Worm (Caenorhabditis elegans): ENCODE data around the gene srd-2.

DNA sequence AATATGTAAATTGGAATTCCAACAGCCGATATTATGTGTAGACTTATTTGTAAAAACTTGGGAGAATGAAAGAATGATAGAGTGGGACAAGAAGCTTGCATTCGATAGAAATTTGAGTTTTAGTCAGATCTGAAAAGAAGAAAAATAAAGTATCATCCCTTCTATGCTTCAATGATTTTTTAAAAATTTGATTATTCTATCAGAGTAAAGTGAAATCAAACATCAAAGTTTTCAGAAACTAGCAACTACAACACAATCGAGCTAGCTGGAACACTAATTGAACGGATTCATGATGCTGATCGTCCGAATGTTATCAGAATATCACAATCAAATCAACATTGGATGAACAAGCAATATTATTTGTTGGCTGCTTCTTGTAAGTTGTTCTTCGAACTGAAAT is 39.3 kb upstream of the srd-2 start, which contains the start of gene srh-135:
- TF ChIP-seq hlh-30 (tag; optimal IDR thresholded peaks at IDR 0.05; ENCODE audit: insufficient read depth): no peak
- TF ChIP-seq ahr-1 (tag; optimal IDR thresholded peaks at IDR 0.05): no peak
- no peak for TF ChIP-seq K02D7.2 (tag; optimal IDR thresholded peaks at IDR 0.05)
- no peak for TF ChIP-seq unc-55 (GFP tag; optimal IDR thresholded peaks at IDR 0.05)
- TF ChIP-seq pag-3 (tag; optimal IDR thresholded peaks at IDR 0.05; ENCODE audit: borderline replicate concordance): no peak
- no peak for TF ChIP-seq ceh-45 (GFP tag; IDR thresholded peaks at IDR 0.05)
- TF ChIP-seq C08G9.2 (tag; optimal IDR thresholded peaks at IDR 0.05): no peak
- TF ChIP-seq tbx-7 (tag; optimal IDR thresholded peaks at IDR 0.05): no peak
- TF ChIP-seq ama-1 (optimal IDR thresholded peaks at IDR 0.05): no peak
- TF ChIP-seq tbx-2 (tag; optimal IDR thresholded peaks at IDR 0.05): no peak
- TF ChIP-seq fkh-10 (GFP tag; optimal IDR thresholded peaks at IDR 0.05): no peak
